Worm (Caenorhabditis elegans) whole organism, young adult: Measurements from ENCODE around the gene gop-1.

Source experiments
- B0336.3 ChIP-seq: fragments of 200-800 bp; sonication (Bioruptor generic); IDR thresholded peaks from 2 replicates; pipeline ENCODE4 v1.3.6; 2022; ENCODE audit warnings: missing genetic modification characterization, missing compliant biosample characterization
- F49E8.2 ChIP-seq: sonication (generic microtip); optimal IDR thresholded peaks from 3 replicates; lab custom pipeline; 2017; ENCODE audit warnings: missing genetic modification characterization, mild to moderate bottlenecking, missing compliant biosample characterization, antibody characterized with exemption, moderate library complexity; ENCODE audit not compliant: insufficient read depth
- K12H6.12 ChIP-seq: fragments of 200-800 bp; sonication (Bioruptor generic); optimal IDR thresholded peaks from 2 replicates; lab custom pipeline; 2018; ENCODE audit warnings: mild to moderate bottlenecking, missing genetic modification characterization, missing compliant biosample characterization
- bed-2 ChIP-seq: fragments of 200-800 bp; sonication (Bioruptor generic); IDR thresholded peaks from 2 replicates; pipeline ENCODE4 v1.3.6; 2022; ENCODE audit warnings: missing genetic modification reagents, missing genetic modification characterization, missing compliant biosample characterization
- cebp-1 ChIP-seq, 2 experiments: fragments of 200-800 bp in 1 of 2; sonication (Bioruptor generic) in 1 of 2; sonication (generic microtip) in 1 of 2; IDR thresholded peaks in 1 of 2; optimal IDR thresholded peaks in 1 of 2; 2 replicates each; pipeline versions ENCODE4 v1.3.6 to Lab custom; 2017 to 2022; ENCODE audit warnings: missing compliant biosample characterization in 2 of 2, missing genetic modification characterization in 2 of 2, mild to moderate bottlenecking in 1 of 2, missing genetic modification reagents in 1 of 2, moderate library complexity in 1 of 2
- egrh-3 ChIP-seq: fragments of 200-800 bp; sonication (Bioruptor generic); IDR thresholded peaks from 2 replicates; pipeline ENCODE4 v1.3.6; 2022; ENCODE audit warnings: missing genetic modification reagents, missing genetic modification characterization, missing compliant biosample characterization
- ets-4 ChIP-seq: fragments of 200-800 bp; sonication (Bioruptor generic); optimal IDR thresholded peaks from 2 replicates; lab custom pipeline; 2018; ENCODE audit warnings: mild to moderate bottlenecking, missing genetic modification characterization, missing compliant biosample characterization
- lag-1 ChIP-seq: fragments of 200-800 bp; sonication (Bioruptor generic); IDR thresholded peaks from 2 replicates; pipeline ENCODE4 v1.3.6; 2022; ENCODE audit warnings: missing genetic modification reagents, missing genetic modification characterization, missing compliant biosample characterization
- lin-26 ChIP-seq: fragments of 200-800 bp; sonication (Bioruptor generic); IDR thresholded peaks from 2 replicates; pipeline ENCODE4 v1.3.6; 2022; ENCODE audit warnings: missing genetic modification reagents, missing genetic modification characterization, missing compliant biosample characterization
- lin-35 ChIP-seq, 3 experiments: fragments of 150-350 bp in 2 of 3; sonication (generic microtip) in 1 of 3; optimal IDR thresholded peaks; 2 replicates each; lab custom pipeline; 2014 to 2018; ENCODE audit warnings: missing biosample characterization in 3 of 3, missing genetic modification characterization in 3 of 3, missing genetic modification reagents in 3 of 3
- snpc-1.3 ChIP-seq: sonication (generic microtip); optimal IDR thresholded peaks from 2 replicates; lab custom pipeline; 2017; ENCODE audit warnings: missing genetic modification characterization, mild to moderate bottlenecking, missing compliant biosample characterization, antibody characterized with exemption, moderate library complexity, missing genotype, missing genetic modification reagents; ENCODE audit not compliant: insufficient read depth
- snpc-4 ChIP-seq, 5 experiments: fragments of 150-350 bp in 1 of 5; sonication (generic microtip) in 4 of 5; optimal IDR thresholded peaks; 2 replicates each; lab custom pipeline; 2014 to 2018; ENCODE audit warnings: missing genetic modification characterization in 5 of 5, missing biosample characterization in 3 of 5, antibody characterized with exemption in 2 of 5, mild to moderate bottlenecking in 2 of 5, missing compliant biosample characterization in 2 of 5, missing genotype in 2 of 5, moderate library complexity in 2 of 5, missing genetic modification reagents in 1 of 5
- tbx-9 ChIP-seq: sonication (generic microtip); optimal IDR thresholded peaks from 2 replicates; lab custom pipeline; 2016; ENCODE audit warnings: borderline replicate concordance, missing genetic modification characterization, inconsistent platforms, missing compliant biosample characterization

DNA sequence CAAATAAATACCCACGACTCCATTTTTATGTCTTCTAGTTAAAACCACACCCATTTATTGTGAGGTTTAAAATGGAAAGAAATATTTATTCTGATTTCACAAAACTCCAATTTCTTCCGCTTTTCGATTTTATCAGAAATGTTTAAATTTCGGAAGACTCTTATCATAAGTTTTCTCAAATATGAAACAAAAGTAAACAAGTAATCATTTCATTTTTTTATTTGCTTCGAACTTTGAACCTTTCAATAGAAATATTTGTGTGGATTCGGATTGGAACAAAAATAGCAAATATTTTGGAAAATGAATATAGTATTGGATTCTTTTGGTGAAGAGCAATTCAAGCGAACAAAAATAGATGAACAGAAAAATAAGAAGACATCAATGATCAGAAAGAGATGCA lies 32.4 kb upstream of the gop-1 start:
- TF ChIP-seq tbx-9 (no peak), K12H6.12 (no peak), snpc-4 (GFP tag; optimal IDR thresholded peaks at IDR 0.05; lab: Kevin White, UChicago) (no peak), snpc-4 (tag; optimal IDR thresholded peaks at IDR 0.05; lab: Kevin White, UChicago) (no peak), B0336.3 (GFP tag; lab: Robert Waterston, UW) (no peak), cebp-1 (GFP tag; IDR thresholded peaks at IDR 0.05; lab: Robert Waterston, UW) (no peak), cebp-1 (tag; optimal IDR thresholded peaks at IDR 0.05; lab: Kevin White, UChicago) (no peak), lin-35 (GFP tag; optimal IDR thresholded peaks at IDR 0.05; lab: Kevin White, UChicago) (no peak), snpc-1.3 (tag; lab: Kevin White, UChicago) (no peak), F49E8.2 (tag; lab: Kevin White, UChicago) (no peak), bed-2 (GFP tag; lab: Robert Waterston, UW) (no peak), ets-4 (GFP tag; lab: Kevin White, UChicago) (no peak), egrh-3 (GFP tag; lab: Robert Waterston, UW) (no peak), lin-26 (GFP tag; lab: Robert Waterston, UW) (no peak), lag-1 (GFP tag; lab: Robert Waterston, UW) (no peak)
